Fruit fly (Drosophila melanogaster): Measurements from ENCODE around the gene Jupiter.
A peak's percentile ranks its signal among the peaks of the same experiment; 100 is the strongest.

Gene Jupiter

dm6 chr3R:11639946-11640588, 20.4 kb upstream of the Jupiter start:
- no peak for TF ChIP-seq Abd-B (GFP tag; optimal IDR thresholded peaks at IDR 0.05)
- TF ChIP-seq Hr78 (GFP tag; optimal IDR thresholded peaks at IDR 0.05) = no peak
- TF ChIP-seq Mio (GFP tag; optimal IDR thresholded peaks at IDR 0.05) = no peak
- peak; percentile 42 for TF ChIP-seq Hnf4 (GFP tag; optimal IDR thresholded peaks at IDR 0.05)
- no peak for TF ChIP-seq N (GFP tag; optimal IDR thresholded peaks at IDR 0.05)
- TF ChIP-seq br (GFP tag; optimal IDR thresholded peaks at IDR 0.05) = no peak
- peak; percentile 36 for TF ChIP-seq CG32264 (GFP tag; optimal IDR thresholded peaks at IDR 0.05)
- TF ChIP-seq dsf (GFP tag; optimal IDR thresholded peaks at IDR 0.05; ENCODE audit: borderline replicate concordance) = no peak
- no peak for TF ChIP-seq OdsH (GFP tag; optimal IDR thresholded peaks at IDR 0.05)
- TF ChIP-seq HLH106 (tag; optimal IDR thresholded peaks at IDR 0.05) = peak; percentile 2
- no peak for TF ChIP-seq Rel (GFP tag; optimal IDR thresholded peaks at IDR 0.05)
- peak; percentile 30 for TF ChIP-seq Rel (tag; optimal IDR thresholded peaks at IDR 0.05)
- TF ChIP-seq dl (GFP tag; optimal IDR thresholded peaks at IDR 0.05; ENCODE audit: insufficient read depth in 1 of 2, partially characterized antibody in 2 of 2) = no peak
- no peak for TF ChIP-seq tai (GFP tag; optimal IDR thresholded peaks at IDR 0.05)
- TF ChIP-seq sv (GFP tag; optimal IDR thresholded peaks at IDR 0.05) = no peak
- no peak for TF ChIP-seq CG9705 (GFP tag; optimal IDR thresholded peaks at IDR 0.05)
- TF ChIP-seq Myc (optimal IDR thresholded peaks at IDR 0.05) = no peak
- TF ChIP-seq fru (GFP tag; optimal IDR thresholded peaks at IDR 0.05) = peak; percentile 62
- peak; percentile 42 for TF ChIP-seq psq (GFP tag; optimal IDR thresholded peaks at IDR 0.05)
- TF ChIP-seq h (GFP tag; optimal IDR thresholded peaks at IDR 0.05) = peak; percentile 50
- no peak for TF ChIP-seq dmrt93B (GFP tag; optimal IDR thresholded peaks at IDR 0.05)
- TF ChIP-seq Sp1 (GFP tag; optimal IDR thresholded peaks at IDR 0.05) = peak; percentile 13
- TF ChIP-seq Dfd (GFP tag; optimal IDR thresholded peaks at IDR 0.05) = no peak
- TF ChIP-seq foxo (GFP tag; optimal IDR thresholded peaks at IDR 0.05) = peak in 1 of 2 experiments; percentile 29

DNA sequence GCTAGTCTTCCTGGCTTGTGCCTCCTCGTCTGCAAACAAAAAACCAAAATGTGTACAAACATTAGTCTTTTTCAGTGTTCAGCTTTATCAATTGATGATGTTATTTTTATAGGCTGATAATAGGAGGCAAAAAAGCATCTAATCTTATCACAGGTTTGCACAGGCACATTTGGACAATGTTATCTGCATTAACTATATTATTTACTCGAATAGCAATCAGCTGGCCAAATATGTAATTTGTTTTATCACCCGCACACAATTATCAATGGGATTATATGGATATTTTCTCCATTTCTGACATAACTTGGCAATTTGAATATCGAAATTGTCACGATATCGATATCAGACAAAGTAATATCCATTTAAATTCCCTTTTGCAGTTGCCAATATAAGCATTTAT, 17.9 kb upstream of the Jupiter start:
- no peak for TF ChIP-seq Abd-B (GFP tag; optimal IDR thresholded peaks at IDR 0.05)
- TF ChIP-seq Jra (GFP tag; optimal IDR thresholded peaks at IDR 0.05) = no peak
- no peak for TF ChIP-seq Dfd (GFP tag; optimal IDR thresholded peaks at IDR 0.05)

dm6 chr3R:11628416-11629041, 8.8 kb upstream of the Jupiter start, which contains the start of gene CG14712:
Gene CG14712 (plus strand): TSS chr3R:11628759.
- TF ChIP-seq Hr83 (GFP tag; optimal IDR thresholded peaks at IDR 0.05; ENCODE audit: poor library complexity, severe bottlenecking) (peak; percentile 49), sv (GFP tag; optimal IDR thresholded peaks at IDR 0.05) (peak; percentile 27), ey (GFP tag; optimal IDR thresholded peaks at IDR 0.05) (peak; percentile 21), Sp1 (GFP tag; optimal IDR thresholded peaks at IDR 0.05) (no peak)

DNA sequence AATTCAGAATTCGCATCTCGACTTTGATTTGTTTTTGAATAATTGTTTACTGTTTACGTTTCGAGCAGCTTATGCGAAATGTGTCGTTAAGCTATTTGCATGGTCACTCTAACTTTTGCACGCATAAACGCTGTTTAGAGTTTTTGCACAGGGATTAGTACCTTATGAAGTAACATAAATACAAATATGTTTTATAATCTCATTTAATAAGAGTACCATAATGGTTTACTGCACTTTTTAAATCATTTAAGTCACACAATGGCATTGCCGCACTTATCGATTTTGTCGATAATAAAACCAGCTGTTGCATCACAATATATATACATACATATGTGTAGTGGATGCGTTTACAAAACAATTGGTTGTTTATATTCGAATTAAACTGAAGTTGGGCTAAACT, 6.9 kb upstream of the Jupiter start, which contains the start of the genes CG6813 and CG18764:
CG6813 (minus strand) TSS at position 68 of the 400 bp plus-strand sequence.
CG18764 (plus strand) TSS at position 319 of the 400 bp plus-strand sequence.
- TF ChIP-seq psq (GFP tag; optimal IDR thresholded peaks at IDR 0.05) (no peak), sv (GFP tag; optimal IDR thresholded peaks at IDR 0.05) (no peak), ey (GFP tag; optimal IDR thresholded peaks at IDR 0.05) (no peak), jim (GFP tag; optimal IDR thresholded peaks at IDR 0.05) (no peak), lola (GFP tag; optimal IDR thresholded peaks at IDR 0.05) (no peak)

- TF ChIP-seq psq (GFP tag; optimal IDR thresholded peaks at IDR 0.05) = no peak
- TF ChIP-seq N (GFP tag; optimal IDR thresholded peaks at IDR 0.05) = no peak
- TF ChIP-seq Mio (GFP tag; optimal IDR thresholded peaks at IDR 0.05) = no peak
- no peak for TF ChIP-seq Vsx2 (GFP tag; optimal IDR thresholded peaks at IDR 0.05; ENCODE audit: partially characterized antibody)
- no peak for TF ChIP-seq brk (GFP tag; optimal IDR thresholded peaks at IDR 0.05)
- TF ChIP-seq Dif (GFP tag; optimal IDR thresholded peaks at IDR 0.05; ENCODE audit: partially characterized antibody) = no peak
- TF ChIP-seq pan (optimal IDR thresholded peaks at IDR 0.05) = no peak
- TF ChIP-seq Rel (GFP tag; optimal IDR thresholded peaks at IDR 0.05) = no peak
- no peak for TF ChIP-seq Rel (tag; optimal IDR thresholded peaks at IDR 0.05)
- no peak for TF ChIP-seq Hnf4 (GFP tag; optimal IDR thresholded peaks at IDR 0.05)
- no peak for TF ChIP-seq woc (GFP tag; optimal IDR thresholded peaks at IDR 0.05)
- TF ChIP-seq CrebA (GFP tag; optimal IDR thresholded peaks at IDR 0.05; ENCODE audit: borderline replicate concordance) = no peak
- TF ChIP-seq dsf (GFP tag; optimal IDR thresholded peaks at IDR 0.05; ENCODE audit: borderline replicate concordance) = no peak
- no peak for TF ChIP-seq h (GFP tag; optimal IDR thresholded peaks at IDR 0.05)
- TF ChIP-seq dmrt93B (GFP tag; optimal IDR thresholded peaks at IDR 0.05) = no peak
Observed at dm6 chr3R:11625544-11625943, 5.8 kb upstream of the Jupiter start, which contains the start of gene Zaf1. Gene Zaf1 (minus strand): TSS chr3R:11625644.

Data from whole organism, wandering third instar larva.